Worm (Caenorhabditis elegans) whole organism, mixed stage, embryonic: ENCODE results near the gene gnrr-6.
A peak's percentile ranks its signal among the peaks of the same experiment; 100 is the strongest.

Source experiments
- M03D4.4 ChIP-seq: sonication (generic microtip); optimal IDR thresholded peaks from 2 replicates; lab custom pipeline; 2017; ENCODE audit warnings: mild to moderate bottlenecking, missing genetic modification characterization, missing compliant biosample characterization
- bed-3 ChIP-seq: fragments of 200-800 bp; sonication (Bioruptor generic); optimal IDR thresholded peaks from 3 replicates; lab custom pipeline; 2018; ENCODE audit warnings: mild to moderate bottlenecking, missing genetic modification characterization, moderate library complexity, missing compliant biosample characterization
- blmp-1 ChIP-seq: fragments of 150-350 bp; optimal IDR thresholded peaks from 2 replicates; lab custom pipeline; 2014; ENCODE audit warnings: missing biosample characterization, missing genetic modification characterization
- ceh-39 ChIP-seq: fragments of 150-350 bp; optimal IDR thresholded peaks from 2 replicates; lab custom pipeline; 2014; ENCODE audit warnings: missing biosample characterization, missing genetic modification characterization
- ceh-43 ChIP-seq: fragments of 200-800 bp; sonication (Bioruptor generic); optimal IDR thresholded peaks from 2 replicates; lab custom pipeline; 2018; ENCODE audit warnings: mild to moderate bottlenecking, missing genetic modification characterization, moderate library complexity, missing compliant biosample characterization
- ceh-83 ChIP-seq: fragments of 200-800 bp; sonication (Bioruptor generic); optimal IDR thresholded peaks from 2 replicates; lab custom pipeline; 2018; ENCODE audit warnings: mild to moderate bottlenecking, missing genetic modification characterization, missing compliant biosample characterization
- cnd-1 ChIP-seq: fragments of 200-800 bp; sonication (Bioruptor generic); optimal IDR thresholded peaks from 2 replicates; lab custom pipeline; 2018; ENCODE audit warnings: mild to moderate bottlenecking, missing genetic modification characterization, missing compliant biosample characterization
- drap-1 ChIP-seq: fragments of 200-800 bp; sonication (Bioruptor generic); optimal IDR thresholded peaks from 3 replicates; lab custom pipeline; 2018; ENCODE audit warnings: mild to moderate bottlenecking, missing genetic modification characterization, missing compliant biosample characterization
- elt-1 ChIP-seq: sonication (generic microtip); optimal IDR thresholded peaks from 2 replicates; lab custom pipeline; 2017; ENCODE audit warnings: missing genetic modification characterization, mild to moderate bottlenecking, missing compliant biosample characterization, antibody characterized with exemption, moderate library complexity, borderline replicate concordance; ENCODE audit not compliant: insufficient read depth
- elt-3 ChIP-seq: fragments of 150-350 bp; optimal IDR thresholded peaks from 2 replicates; lab custom pipeline; 2014; ENCODE audit warnings: missing biosample characterization, missing genetic modification characterization
- flh-1 ChIP-seq: fragments of 200-800 bp; sonication (Bioruptor generic); optimal IDR thresholded peaks from 2 replicates; lab custom pipeline; 2018; ENCODE audit warnings: mild to moderate bottlenecking, missing genetic modification characterization, moderate library complexity, missing compliant biosample characterization
- hlh-1 ChIP-seq: fragments of 150-350 bp; optimal IDR thresholded peaks from 2 replicates; lab custom pipeline; 2014; ENCODE audit warnings: missing biosample characterization, missing genetic modification reagents, missing genetic modification characterization
- lin-13 ChIP-seq: fragments of 150-350 bp; optimal IDR thresholded peaks from 2 replicates; lab custom pipeline; 2014; ENCODE audit warnings: missing biosample characterization, missing genetic modification characterization
- lin-32 ChIP-seq: fragments of 200-800 bp; sonication (Bioruptor generic); optimal IDR thresholded peaks from 2 replicates; lab custom pipeline; 2018; ENCODE audit warnings: mild to moderate bottlenecking, missing genetic modification characterization, missing compliant biosample characterization
- lsy-2 ChIP-seq: fragments of 150-350 bp; optimal IDR thresholded peaks from 2 replicates; lab custom pipeline; 2014; ENCODE audit warnings: missing biosample characterization, missing genetic modification characterization
- mab-5 ChIP-seq: fragments of 150-350 bp; optimal IDR thresholded peaks from 2 replicates; lab custom pipeline; 2014; ENCODE audit warnings: missing biosample characterization, missing genetic modification characterization
- mep-1 ChIP-seq: fragments of 150-350 bp; optimal IDR thresholded peaks from 2 replicates; lab custom pipeline; 2017; ENCODE audit warnings: missing biosample characterization, missing genetic modification reagents, missing genetic modification characterization, inconsistent platforms
- mls-2 ChIP-seq: sonication (generic microtip); optimal IDR thresholded peaks from 2 replicates; lab custom pipeline; 2016; ENCODE audit warnings: mild to moderate bottlenecking, missing genetic modification characterization, moderate library complexity, missing compliant biosample characterization
- nhr-12 ChIP-seq: fragments of 150-350 bp; optimal IDR thresholded peaks from 2 replicates; lab custom pipeline; 2014; ENCODE audit warnings: missing biosample characterization, missing genetic modification characterization
- nhr-2 ChIP-seq: fragments of 150-350 bp; optimal IDR thresholded peaks from 2 replicates; lab custom pipeline; 2014; ENCODE audit warnings: missing biosample characterization, missing genetic modification characterization
- nhr-237 ChIP-seq: fragments of 150-350 bp; optimal IDR thresholded peaks from 2 replicates; lab custom pipeline; 2014; ENCODE audit warnings: missing biosample characterization, missing genetic modification characterization
- nhr-28 ChIP-seq: fragments of 150-350 bp; optimal IDR thresholded peaks from 2 replicates; lab custom pipeline; 2014; ENCODE audit warnings: missing biosample characterization, missing genetic modification characterization
- nhr-76 ChIP-seq: sonication (generic microtip); optimal IDR thresholded peaks from 2 replicates; lab custom pipeline; 2017; ENCODE audit warnings: missing biosample characterization, missing genetic modification characterization
- pha-4 ChIP-seq: fragments of 150-350 bp; optimal IDR thresholded peaks from 2 replicates; lab custom pipeline; 2018; ENCODE audit warnings: missing biosample characterization, missing genetic modification reagents, missing genetic modification characterization
- sem-2 ChIP-seq: fragments of 200-800 bp; sonication (Bioruptor generic); optimal IDR thresholded peaks from 2 replicates; lab custom pipeline; 2018; ENCODE audit warnings: mild to moderate bottlenecking, missing genetic modification characterization, missing compliant biosample characterization
- snpc-4 ChIP-seq: fragments of 150-350 bp; optimal IDR thresholded peaks from 2 replicates; lab custom pipeline; 2014; ENCODE audit warnings: missing biosample characterization, missing genetic modification characterization
- sptf-1 ChIP-seq: sonication (generic microtip); optimal IDR thresholded peaks from 2 replicates; lab custom pipeline; 2017; ENCODE audit warnings: mild to moderate bottlenecking, missing genetic modification characterization, moderate library complexity, missing compliant biosample characterization
- tbx-8 ChIP-seq: fragments of 200-800 bp; sonication (Bioruptor generic); optimal IDR thresholded peaks from 2 replicates; lab custom pipeline; 2018; ENCODE audit warnings: mild to moderate bottlenecking, missing genetic modification characterization, moderate library complexity, missing compliant biosample characterization
- unc-120 ChIP-seq: sonication (generic microtip); optimal IDR thresholded peaks from 2 replicates; lab custom pipeline; 2017; ENCODE audit warnings: missing genetic modification characterization, missing compliant biosample characterization; ENCODE audit not compliant: poor library complexity, severe bottlenecking
- unc-39 ChIP-seq: fragments of 150-350 bp; optimal IDR thresholded peaks from 2 replicates; lab custom pipeline; 2014; ENCODE audit warnings: missing biosample characterization, missing genetic modification characterization
- unc-62 ChIP-seq: fragments of 150-350 bp; optimal IDR thresholded peaks from 2 replicates; lab custom pipeline; 2014; ENCODE audit warnings: missing biosample characterization, missing genetic modification reagents, missing genetic modification characterization
- zip-8 ChIP-seq: fragments of 150-350 bp; optimal IDR thresholded peaks from 2 replicates; lab custom pipeline; 2014; ENCODE audit warnings: missing biosample characterization, missing genetic modification characterization

gnrr-6 gene

DNA sequence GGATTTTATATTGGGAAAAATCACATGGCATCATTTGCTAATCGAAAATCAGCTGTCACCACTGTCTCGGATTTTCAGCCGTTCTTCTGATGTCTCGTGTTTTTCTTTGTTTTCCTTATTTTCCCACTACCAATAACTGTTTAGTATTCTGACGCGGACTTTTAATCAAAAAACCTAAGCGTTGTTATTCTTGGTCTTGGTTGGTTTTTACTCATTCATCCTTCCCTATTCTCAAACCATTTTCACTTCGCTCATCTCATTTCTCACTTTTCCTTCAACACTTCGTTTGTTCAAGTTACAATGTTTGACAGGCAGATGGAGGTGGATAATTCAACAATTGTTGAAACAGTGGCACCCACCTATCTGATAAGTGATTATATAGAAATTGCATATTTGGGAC lies at the start of gene gnrr-6:
Gene gnrr-6, plus strand, starts transcription at position 301 of the 400 bp plus-strand sequence.
- TF ChIP-seq snpc-4 (no peak), nhr-12 (no peak), mab-5 (no peak), M03D4.4 (no peak), drap-1 (GFP tag; lab: Kevin White, UChicago) (no peak), nhr-2 (tag; lab: Kevin White, UChicago) (no peak), ceh-43 (GFP tag; lab: Kevin White, UChicago) (no peak), sptf-1 (tag; lab: Kevin White, UChicago) (no peak), ceh-83 (GFP tag; lab: Kevin White, UChicago) (no peak), bed-3 (no peak), unc-62 (GFP tag; lab: Kevin White, UChicago) (no peak), elt-1 (no peak), pha-4 (no peak), zip-8 (no peak), lin-13 (tag; lab: Kevin White, UChicago) (no peak), hlh-1 (tag; lab: Kevin White, UChicago) (no peak), ceh-39 (tag; lab: Kevin White, UChicago) (no peak)

- TF ChIP-seq hlh-1 (tag; lab: Kevin White, UChicago): no peak
- TF ChIP-seq mep-1: no peak
- TF ChIP-seq elt-1: no peak
- TF ChIP-seq zip-8: no peak
- TF ChIP-seq nhr-76 (tag; lab: Kevin White, UChicago): no peak
- no peak for TF ChIP-seq mab-5
- no peak for TF ChIP-seq nhr-12
- TF ChIP-seq tbx-8 (GFP tag; lab: Kevin White, UChicago): no peak
- no peak for TF ChIP-seq cnd-1
- no peak for TF ChIP-seq mls-2 (tag; lab: Kevin White, UChicago)
- no peak for TF ChIP-seq sptf-1 (tag; lab: Kevin White, UChicago)
- TF ChIP-seq flh-1: no peak
- TF ChIP-seq blmp-1 (tag; lab: Kevin White, UChicago): no peak
- TF ChIP-seq sem-2: no peak
- no peak for TF ChIP-seq ceh-39 (tag; lab: Kevin White, UChicago)
- TF ChIP-seq lin-32 (GFP tag; lab: Kevin White, UChicago): no peak
- no peak for TF ChIP-seq elt-3
- no peak for TF ChIP-seq nhr-237 (tag; lab: Kevin White, UChicago)
Observed at ce11 chrX:11132260-11132659, 46.4 kb upstream of the gnrr-6 start.

- TF ChIP-seq sptf-1 (tag; lab: Kevin White, UChicago) (no peak), nhr-28 (tag; lab: Kevin White, UChicago) (no peak), blmp-1 (tag; lab: Kevin White, UChicago) (no peak)
Observed at ce11 chrX:11134750-11135394, 43.8 kb upstream of the gnrr-6 start.

DNA sequence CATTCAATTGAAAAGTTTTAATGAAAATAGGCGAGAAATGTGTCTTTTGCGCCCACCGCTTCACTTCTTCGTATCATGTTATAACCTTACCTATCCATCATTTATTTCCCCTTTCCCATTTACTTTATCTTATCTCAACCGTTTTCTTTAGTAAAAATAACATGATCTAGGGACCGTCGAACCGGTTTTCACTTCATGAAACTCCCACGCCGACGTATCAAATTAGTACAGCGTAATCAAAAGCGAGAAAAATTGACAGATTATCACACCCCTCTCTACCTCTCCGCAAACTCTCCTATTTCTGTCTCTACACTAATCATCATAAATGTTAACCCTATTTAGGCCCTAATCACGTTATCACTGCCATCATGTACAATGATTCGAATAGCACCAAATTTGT lies 41.7 kb upstream of the gnrr-6 start:
- no peak for TF ChIP-seq ceh-39 (tag; lab: Kevin White, UChicago)
- TF ChIP-seq blmp-1 (tag; lab: Kevin White, UChicago): no peak
- no peak for TF ChIP-seq snpc-4
- no peak for TF ChIP-seq elt-1
- TF ChIP-seq mep-1: no peak
- no peak for TF ChIP-seq cnd-1
- no peak for TF ChIP-seq elt-3
- TF ChIP-seq nhr-12: no peak
- TF ChIP-seq unc-120 (tag; lab: Kevin White, UChicago): no peak
- no peak for TF ChIP-seq sem-2
- no peak for TF ChIP-seq lsy-2 (tag; lab: Kevin White, UChicago)
- no peak for TF ChIP-seq mls-2 (tag; lab: Kevin White, UChicago)
- no peak for TF ChIP-seq unc-39 (tag; lab: Kevin White, UChicago)
- TF ChIP-seq ceh-43 (GFP tag; lab: Kevin White, UChicago): no peak
- no peak for TF ChIP-seq sptf-1 (tag; lab: Kevin White, UChicago)

DNA sequence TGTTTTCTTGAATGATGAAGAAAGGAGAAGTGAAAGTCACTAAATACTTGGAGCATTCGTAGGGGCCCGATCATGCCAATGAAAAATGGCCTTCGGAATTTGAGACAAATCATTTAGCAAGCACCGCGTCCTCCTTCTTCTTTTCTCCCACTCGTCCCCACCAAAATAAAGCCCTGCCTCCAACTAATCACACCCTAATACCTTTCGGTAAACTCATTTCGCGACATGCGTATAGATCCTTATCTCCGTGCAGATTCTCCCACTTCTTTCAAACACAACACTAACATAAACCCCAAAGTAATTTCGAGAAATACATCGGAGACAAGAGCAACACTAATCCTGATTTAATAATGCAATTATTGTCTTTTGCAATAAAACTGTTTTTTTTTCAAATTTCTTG lies 41.1 kb upstream of the gnrr-6 start:
- no peak for TF ChIP-seq nhr-2 (tag; lab: Kevin White, UChicago)
- no peak for TF ChIP-seq ceh-83 (GFP tag; lab: Kevin White, UChicago)
- peak; percentile 15 for TF ChIP-seq elt-1
- TF ChIP-seq M03D4.4: no peak
- TF ChIP-seq lin-13 (tag; lab: Kevin White, UChicago): no peak
- TF ChIP-seq lsy-2 (tag; lab: Kevin White, UChicago): no peak
- no peak for TF ChIP-seq snpc-4
- TF ChIP-seq unc-39 (tag; lab: Kevin White, UChicago): no peak
